Fruit fly (Drosophila melanogaster): ENCODE measurements around the gene CG43133.

The CG43133 gene

DNA sequence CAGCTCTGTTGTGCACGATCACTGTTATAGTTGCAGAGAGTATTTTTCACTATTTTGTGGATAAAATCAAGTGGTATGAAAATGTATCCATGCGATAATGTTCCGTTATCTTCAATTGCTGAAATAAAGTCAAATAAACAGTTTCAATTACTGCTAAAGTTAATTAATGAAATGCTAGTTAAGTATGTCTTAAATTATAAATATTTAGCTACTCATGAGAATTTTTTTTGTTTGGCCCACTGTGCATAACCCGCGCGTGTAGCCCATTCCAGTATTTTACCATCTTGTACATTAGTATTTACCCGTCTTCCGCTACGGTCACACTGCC, 44.5 kb downstream of the CG43133 start, which contains the start of gene Ada3 (continued):
- TF ChIP-seq CG17568 (GFP tag; optimal IDR thresholded peaks at IDR 0.05) (no peak), bigmax (GFP tag; optimal IDR thresholded peaks at IDR 0.05) (no peak), ATbp (GFP tag; optimal IDR thresholded peaks at IDR 0.05) (no peak), lbe (GFP tag; optimal IDR thresholded peaks at IDR 0.05) (peak; percentile 61), CG17359 (tag; optimal IDR thresholded peaks at IDR 0.05) (peak; percentile 70), Atf3 (GFP tag; optimal IDR thresholded peaks at IDR 0.05) (peak; percentile 69), CG43689 (GFP tag; IDR thresholded peaks at IDR 0.05) (no peak), CG31224 (GFP tag; IDR thresholded peaks at IDR 0.05) (peak; percentile 59; the same call in 1 of the 2 replicates), NC2α (GFP tag; optimal IDR thresholded peaks at IDR 0.05) (peak; percentile 41), Camta (GFP tag; optimal IDR thresholded peaks at IDR 0.05) (peak; percentile 64), CG12071 (GFP tag; optimal IDR thresholded peaks at IDR 0.05) (peak; percentile 29), CG2678 (tag; optimal IDR thresholded peaks at IDR 0.05) (peak; percentile 74), CG3726 (GFP tag; IDR thresholded peaks at IDR 0.05) (no peak), trem (tag; optimal IDR thresholded peaks at IDR 0.05) (peak; percentile 67), CG4360 (GFP tag; IDR thresholded peaks at IDR 0.05) (no peak), Lpt (GFP tag; optimal IDR thresholded peaks at IDR 0.05) (no peak), Six4 (GFP tag; optimal IDR thresholded peaks at IDR 0.05) (peak; percentile 57), CG9609 (GFP tag; optimal IDR thresholded peaks at IDR 0.05) (peak; percentile 74), gsb (GFP tag; IDR thresholded peaks at IDR 0.05) (no peak), Bteb2 (GFP tag; optimal IDR thresholded peaks at IDR 0.05) (peak; percentile 60), rib (GFP tag; IDR thresholded peaks at IDR 0.05) (no peak), CG10431 (GFP tag; optimal IDR thresholded peaks at IDR 0.05) (no peak), B-H2 (GFP tag; optimal IDR thresholded peaks at IDR 0.05) (peak; percentile 59), NfI (GFP tag; optimal IDR thresholded peaks at IDR 0.05) (peak; percentile 69), bsh (GFP tag; optimal IDR thresholded peaks at IDR 0.05) (peak in 1 of 2 experiments; percentile 64), CG6254 (GFP tag; optimal IDR thresholded peaks at IDR 0.05) (no peak), pho (GFP tag; optimal IDR thresholded peaks at IDR 0.05) (peak; percentile 73), jumu (GFP tag; optimal IDR thresholded peaks at IDR 0.05) (peak; percentile 79), sr (GFP tag; IDR thresholded peaks at IDR 0.05) (no peak), CG42726 (GFP tag; IDR thresholded peaks at IDR 0.05; ENCODE audit: partially characterized antibody) (no peak), h (optimal IDR thresholded peaks at IDR 0.05) (no peak), Jarid2 (GFP tag; optimal IDR thresholded peaks at IDR 0.05) (no peak), CG10979 (tag; optimal IDR thresholded peaks at IDR 0.05) (peak; percentile 57), Gsc (GFP tag; IDR thresholded peaks at IDR 0.05) (no peak), CG18764 (GFP tag; optimal IDR thresholded peaks at IDR 0.05) (peak; percentile 49), CG4617 (GFP tag; optimal IDR thresholded peaks at IDR 0.05; ENCODE audit: borderline replicate concordance) (peak; percentile 79), BEAF-32 (GFP tag; optimal IDR thresholded peaks at IDR 0.05) (peak; percentile 53), pita (GFP tag; optimal IDR thresholded peaks at IDR 0.05) (no peak), Tbp (GFP tag; optimal IDR thresholded peaks at IDR 0.05) (no peak), CG2889 (GFP tag; IDR thresholded peaks at IDR 0.05) (peak; percentile 43; the same call in 1 of the 3 replicates), pan (optimal IDR thresholded peaks at IDR 0.05) (no peak), pan (GFP tag; optimal IDR thresholded peaks at IDR 0.05 in 1 of 2, IDR thresholded peaks at IDR 0.05 in 1 of 2) (peak in 1 of 2 experiments; percentile 82), ken (GFP tag; IDR thresholded peaks at IDR 0.05) (no peak), Oaz (GFP tag; IDR thresholded peaks at IDR 0.05) (peak; percentile 57), ems (GFP tag; optimal IDR thresholded peaks at IDR 0.05) (peak; percentile 75), Fer3 (tag; optimal IDR thresholded peaks at IDR 0.05) (peak; percentile 61), Abd-B (GFP tag; optimal IDR thresholded peaks at IDR 0.05) (peak; percentile 57), CG1603 (tag; optimal IDR thresholded peaks at IDR 0.05) (peak; percentile 70), CG7963 (GFP tag; IDR thresholded peaks at IDR 0.05; ENCODE audit: partially characterized antibody) (no peak), CG3847 (GFP tag; IDR thresholded peaks at IDR 0.05) (peak; percentile 55), GATAe (GFP tag; conservative IDR thresholded peaks at IDR 0.05) (no peak), ftz-f1 (GFP tag; optimal IDR thresholded peaks at IDR 0.05) (no peak)
